Fruit fly (Drosophila melanogaster) whole organism, embryonic: Measurements from ENCODE around the gene CG13658.
A peak's percentile ranks its signal among the peaks of the same experiment; 100 is the strongest.

Source experiments
- Awh ChIP-seq: fragments of 200-800 bp; sonication (Bioruptor generic); IDR thresholded peaks from 2 replicates; pipeline ENCODE4, ENCODE4 v1.3.6; 2022; ENCODE audit warnings: missing biosample characterization, missing genetic modification characterization
- CG12104 ChIP-seq: fragments of 200-800 bp; sonication (Bioruptor generic); optimal IDR thresholded peaks from 3 replicates; lab custom pipeline; 2016; ENCODE audit warnings: missing biosample characterization, missing genetic modification characterization
- CG13894 ChIP-seq: fragments of 200-800 bp; sonication (Bioruptor generic); optimal IDR thresholded peaks from 3 replicates; lab custom pipeline; 2018; ENCODE audit warnings: missing biosample characterization, mild to moderate bottlenecking, missing genetic modification characterization, moderate library complexity
- CG15696 ChIP-seq: fragments of 200-800 bp; sonication (Bioruptor generic); optimal IDR thresholded peaks from 2 replicates; lab custom pipeline; 2019; ENCODE audit warnings: missing biosample characterization, mild to moderate bottlenecking, missing genetic modification characterization, moderate library complexity
- CG17385 ChIP-seq: fragments of 200-800 bp; sonication (Bioruptor generic); optimal IDR thresholded peaks from 3 replicates; lab custom pipeline; 2018; ENCODE audit warnings: missing biosample characterization, mild to moderate bottlenecking, missing genetic modification characterization
- CG17802 ChIP-seq: fragments of 200-800 bp; sonication (Bioruptor generic); optimal IDR thresholded peaks from 2 replicates; lab custom pipeline; 2018; ENCODE audit warnings: missing biosample characterization, mild to moderate bottlenecking, missing genetic modification characterization, moderate library complexity
- CG30431 ChIP-seq: fragments of 200-800 bp; sonication (Bioruptor generic); optimal IDR thresholded peaks from 2 replicates; lab custom pipeline; 2017; ENCODE audit warnings: missing biosample characterization, missing genetic modification characterization
- CG31441 ChIP-seq: fragments of 200-800 bp; sonication (Bioruptor generic); IDR thresholded peaks from 2 replicates; pipeline ENCODE4 v1.3.6; 2022; ENCODE audit warnings: missing biosample characterization, missing genetic modification characterization
- CG3281 ChIP-seq: fragments of 200-800 bp; sonication (Bioruptor generic); optimal IDR thresholded peaks from 3 replicates; lab custom pipeline; 2017; ENCODE audit warnings: missing biosample characterization, mild to moderate bottlenecking, missing genetic modification characterization
- CG3995 ChIP-seq: fragments of 200-800 bp; sonication (Bioruptor generic); optimal IDR thresholded peaks from 3 replicates; lab custom pipeline; 2016; ENCODE audit warnings: missing biosample characterization, missing genetic modification characterization
- CG7357 ChIP-seq: fragments of 200-800 bp; sonication (Bioruptor generic); IDR thresholded peaks from 3 replicates; pipeline ENCODE4 v1.3.6; 2022; ENCODE audit warnings: missing biosample characterization, missing genetic modification characterization
- CG7372 ChIP-seq: fragments of 200-800 bp; sonication (Bioruptor generic); IDR thresholded peaks from 2 replicates; pipeline ENCODE4 v1.3.6; 2022; ENCODE audit warnings: missing biosample characterization, missing genetic modification characterization
- CG7839 ChIP-seq: fragments of 200-800 bp; sonication (Bioruptor generic); optimal IDR thresholded peaks from 3 replicates; lab custom pipeline; 2018; ENCODE audit warnings: missing biosample characterization, mild to moderate bottlenecking, missing genetic modification characterization, moderate library complexity
- CG7928 ChIP-seq: fragments of 200-800 bp; sonication (Bioruptor generic); optimal IDR thresholded peaks from 2 replicates; lab custom pipeline; 2017; ENCODE audit warnings: missing biosample characterization, mild to moderate bottlenecking, missing genetic modification characterization
- D ChIP-seq, 2 experiments: fragments of 200-800 bp in 1 of 2; fragments of >200 bp in 1 of 2; sonication (Bioruptor generic) in 1 of 2; optimal IDR thresholded peaks; 2 replicates in 1 of 2; 3 replicates in 1 of 2; lab custom pipeline; 2017; ENCODE audit warnings: mild to moderate bottlenecking in 1 of 2, missing biosample characterization in 1 of 2, missing genetic modification characterization in 1 of 2, missing genetic modification reagents in 1 of 2
- Dbx ChIP-seq: fragments of 200-800 bp; sonication (Bioruptor generic); IDR thresholded peaks from 3 replicates; pipeline ENCODE4 v1.3.6; 2022; ENCODE audit warnings: missing biosample characterization, missing genetic modification characterization
- Deaf1 ChIP-seq: fragments of 200-800 bp; optimal IDR thresholded peaks from 3 replicates; lab custom pipeline; 2019; ENCODE audit warnings: missing biosample characterization, mild to moderate bottlenecking, missing genetic modification characterization, moderate library complexity
- Drgx ChIP-seq: fragments of 200-800 bp; sonication (Bioruptor generic); IDR thresholded peaks from 2 replicates; pipeline ENCODE4 v1.3.6; 2022; ENCODE audit warnings: missing biosample characterization, missing genetic modification characterization
- HHEX ChIP-seq: fragments of 200-800 bp; sonication (Bioruptor generic); optimal IDR thresholded peaks from 3 replicates; lab custom pipeline; 2017; ENCODE audit warnings: missing biosample characterization, mild to moderate bottlenecking, missing genetic modification characterization, missing genetic modification reagents
- HmgZ ChIP-seq: fragments of 200-800 bp; sonication (Bioruptor generic); optimal IDR thresholded peaks from 2 replicates; lab custom pipeline; 2018; ENCODE audit warnings: missing biosample characterization, mild to moderate bottlenecking, missing genetic modification characterization
- MTF-1 ChIP-seq: fragments of 200-800 bp; sonication (Bioruptor generic); optimal IDR thresholded peaks from 2 replicates; lab custom pipeline; 2018; ENCODE audit warnings: missing biosample characterization, mild to moderate bottlenecking, missing genetic modification characterization, borderline replicate concordance
- Sox102F ChIP-seq: fragments of 200-800 bp; sonication (Bioruptor generic); optimal IDR thresholded peaks from 2 replicates; lab custom pipeline; 2018; ENCODE audit warnings: missing biosample characterization, mild to moderate bottlenecking, missing genetic modification characterization, moderate library complexity
- Sry-β ChIP-seq: fragments of 200-800 bp; sonication (Bioruptor generic); optimal IDR thresholded peaks from 2 replicates; lab custom pipeline; 2018; ENCODE audit warnings: missing biosample characterization, mild to moderate bottlenecking, missing genetic modification characterization, moderate library complexity
- Ssrp ChIP-seq: fragments of 200-800 bp; sonication (Bioruptor generic); optimal IDR thresholded peaks from 2 replicates; lab custom pipeline; 2018; ENCODE audit warnings: missing biosample characterization, mild to moderate bottlenecking, missing genetic modification characterization, moderate library complexity
- Taf1 ChIP-seq: fragments of 200-800 bp; sonication (Bioruptor generic); IDR thresholded peaks from 2 replicates; pipeline ENCODE4 v1.3.6; 2022; ENCODE audit warnings: missing biosample characterization, missing genetic modification characterization
- Xbp1 ChIP-seq: fragments of 200-800 bp; sonication (Bioruptor generic); optimal IDR thresholded peaks from 3 replicates; lab custom pipeline; 2016; ENCODE audit warnings: missing biosample characterization, mild to moderate bottlenecking, missing genetic modification characterization
- abd-A ChIP-seq: fragments of 200-800 bp; sonication (Bioruptor generic); optimal IDR thresholded peaks from 3 replicates; lab custom pipeline; 2019; ENCODE audit warnings: missing biosample characterization, mild to moderate bottlenecking, missing genetic modification characterization, moderate library complexity
- ara ChIP-seq: fragments of 200-800 bp; sonication (Bioruptor generic); IDR thresholded peaks from 2 replicates; pipeline ENCODE4 v1.3.6; 2022; ENCODE audit warnings: missing biosample characterization, missing genetic modification characterization
- bsh ChIP-seq, 2 experiments: fragments of 200-800 bp; sonication (Bioruptor generic); optimal IDR thresholded peaks; 2 replicates each; lab custom pipeline; 2017 to 2018; ENCODE audit warnings: mild to moderate bottlenecking in 2 of 2, missing biosample characterization in 2 of 2, missing genetic modification characterization in 2 of 2, moderate library complexity in 1 of 2
- btn ChIP-seq: fragments of 200-800 bp; sonication (Bioruptor generic); optimal IDR thresholded peaks from 2 replicates; lab custom pipeline; 2016; ENCODE audit warnings: missing biosample characterization, missing genetic modification characterization
- croc ChIP-seq: fragments of 200-800 bp; sonication (Bioruptor generic); conservative IDR thresholded peaks from 3 replicates; pipeline ENCODE4 v1.3.6; 2022; ENCODE audit warnings: missing biosample characterization, missing genetic modification characterization
- danr ChIP-seq: fragments of 200-800 bp; sonication (Bioruptor generic); IDR thresholded peaks from 2 replicates; pipeline ENCODE4 v1.3.6; 2022; ENCODE audit warnings: missing biosample characterization, missing genetic modification characterization
- dati ChIP-seq: fragments of 200-800 bp; sonication (Bioruptor generic); IDR thresholded peaks from 2 replicates; pipeline ENCODE4 v1.3.6; 2022; ENCODE audit warnings: missing biosample characterization, missing genetic modification characterization
- esg ChIP-seq: fragments of 200-800 bp; sonication (Bioruptor generic); conservative IDR thresholded peaks from 2 replicates; pipeline ENCODE4 v1.3.6; 2022; ENCODE audit warnings: missing biosample characterization, missing genetic modification characterization
- eyg ChIP-seq: fragments of 200-800 bp; sonication (Bioruptor generic); optimal IDR thresholded peaks from 3 replicates; lab custom pipeline; 2016; ENCODE audit warnings: missing biosample characterization, missing genetic modification characterization
- hkb ChIP-seq, 2 experiments: fragments of 200-800 bp in 1 of 2; fragments of >200 bp in 1 of 2; sonication (Bioruptor generic) in 1 of 2; IDR thresholded peaks in 1 of 2; optimal IDR thresholded peaks in 1 of 2; 2 replicates each; pipeline versions ENCODE4 v1.3.6 to Lab custom; 2017 to 2022; ENCODE audit warnings: missing biosample characterization in 1 of 2, missing genetic modification characterization in 1 of 2
- jumu ChIP-seq: fragments of 200-800 bp; sonication (Bioruptor generic); optimal IDR thresholded peaks from 3 replicates; lab custom pipeline; 2016; ENCODE audit warnings: missing biosample characterization, missing genetic modification characterization
- lilli ChIP-seq: fragments of 200-800 bp; sonication (Bioruptor generic); optimal IDR thresholded peaks from 3 replicates; lab custom pipeline; 2016; ENCODE audit warnings: missing biosample characterization, missing genetic modification characterization
- lov ChIP-seq, 2 experiments: fragments of 200-800 bp in 1 of 2; fragments of >200 bp in 1 of 2; sonication (Bioruptor generic) in 1 of 2; IDR thresholded peaks in 1 of 2; optimal IDR thresholded peaks in 1 of 2; 2 replicates in 1 of 2; 3 replicates in 1 of 2; pipeline versions ENCODE4 v1.3.6 to Lab custom; 2017 to 2022; ENCODE audit warnings: missing biosample characterization in 1 of 2, missing genetic modification characterization in 1 of 2
- odd ChIP-seq: fragments of 200-800 bp; sonication (Bioruptor generic); optimal IDR thresholded peaks from 2 replicates; lab custom pipeline; 2017; ENCODE audit warnings: missing biosample characterization, mild to moderate bottlenecking, missing genetic modification characterization
- pan ChIP-seq, 4 experiments: fragments of >200 bp in 3 of 4; fragments of 200-800 bp in 1 of 4; sonication (Bioruptor generic) in 1 of 4; optimal IDR thresholded peaks in 3 of 4; IDR thresholded peaks in 1 of 4; 2 replicates each; pipeline versions ENCODE4 v1.3.6 to Lab custom; 2017 to 2022; ENCODE audit warnings: missing biosample characterization in 2 of 4, missing genetic modification characterization in 2 of 4, mixed read lengths in 1 of 4
- pum ChIP-seq: fragments of 200-800 bp; sonication (Bioruptor generic); optimal IDR thresholded peaks from 2 replicates; lab custom pipeline; 2016; ENCODE audit warnings: missing biosample characterization, missing genetic modification characterization
- sna ChIP-seq: fragments of 200-800 bp; sonication (Bioruptor generic); IDR thresholded peaks from 2 replicates; pipeline ENCODE4 v1.3.6; 2022; ENCODE audit warnings: missing biosample characterization, missing genetic modification characterization; ENCODE audit not compliant: partially characterized antibody
- sob ChIP-seq: fragments of 200-800 bp; sonication (Bioruptor generic); IDR thresholded peaks from 2 replicates; pipeline ENCODE4 v1.3.6; 2022; ENCODE audit warnings: missing biosample characterization, missing genetic modification characterization
- tna ChIP-seq: fragments of 200-800 bp; sonication (Bioruptor generic); IDR thresholded peaks from 2 replicates; pipeline ENCODE4 v1.3.6; 2022; ENCODE audit warnings: missing biosample characterization, missing genetic modification characterization; ENCODE audit not compliant: partially characterized antibody
- tx ChIP-seq: fragments of 200-800 bp; sonication (Bioruptor generic); optimal IDR thresholded peaks from 2 replicates; lab custom pipeline; 2016; ENCODE audit warnings: missing biosample characterization, missing genetic modification characterization
- vfl ChIP-seq: fragments of 200-800 bp; sonication (Bioruptor generic); optimal IDR thresholded peaks from 2 replicates; lab custom pipeline; 2016; ENCODE audit warnings: missing biosample characterization, missing genetic modification characterization

CG13658 gene

dm6 chr3R:25258628-25259240 lies 28.5 kb upstream of the CG13658 start, which contains the start of gene CG11857 (continued):
- TF ChIP-seq pum (GFP tag; lab: Kevin White, UChicago) = peak; percentile 99
- peak; percentile 99 for TF ChIP-seq lilli (GFP tag; lab: Kevin White, UChicago)
- peak; percentile 99 for TF ChIP-seq HmgZ (tag; lab: Kevin White, UChicago)
- peak; percentile 99 for TF ChIP-seq Dbx (GFP tag; lab: Robert Waterston, UW)
- peak; percentile 91 for TF ChIP-seq MTF-1 (GFP tag; lab: Kevin White, UChicago)
- TF ChIP-seq jumu (GFP tag; lab: Kevin White, UChicago) = peak; percentile 97
- TF ChIP-seq CG12104 (GFP tag; lab: Kevin White, UChicago) = peak; percentile 97
- TF ChIP-seq CG30431 (GFP tag; lab: Kevin White, UChicago) = peak; percentile 97
- TF ChIP-seq sob (GFP tag; lab: Robert Waterston, UW) = peak; percentile 100
- peak; percentile 95 for TF ChIP-seq CG7357 (GFP tag; lab: Robert Waterston, UW)
- TF ChIP-seq abd-A = no peak
- TF ChIP-seq Xbp1 (GFP tag; lab: Kevin White, UChicago) = peak; percentile 100
- TF ChIP-seq ara (GFP tag; lab: Robert Waterston, UW) = peak; percentile 98
- TF ChIP-seq Awh (GFP tag; lab: Robert Waterston, UW) = peak; percentile 97
- peak; percentile 78 for TF ChIP-seq Sry-β (GFP tag; lab: Kevin White, UChicago)
- TF ChIP-seq Deaf1 = peak; percentile 79
- TF ChIP-seq CG3281 = peak; percentile 96
- TF ChIP-seq HHEX (GFP tag; lab: Kevin White, UChicago) = peak; percentile 96
- TF ChIP-seq hkb (optimal IDR thresholded peaks at IDR 0.05; lab: Kevin White, UChicago) = no peak
- peak; percentile 98 for TF ChIP-seq hkb (GFP tag; IDR thresholded peaks at IDR 0.05; lab: Robert Waterston, UW)
- TF ChIP-seq croc (GFP tag; lab: Robert Waterston, UW) = peak; percentile 98
- peak; percentile 95 for TF ChIP-seq dati (GFP tag; lab: Robert Waterston, UW)
- TF ChIP-seq Ssrp (tag; lab: Kevin White, UChicago) = peak; percentile 99
- TF ChIP-seq vfl (GFP tag; lab: Kevin White, UChicago) = peak; percentile 99
- TF ChIP-seq eyg (GFP tag; lab: Kevin White, UChicago) = peak; percentile 94
- peak; percentile 98 for TF ChIP-seq danr (GFP tag; lab: Robert Waterston, UW)
- peak; percentile 100 for TF ChIP-seq sna (GFP tag; lab: Robert Waterston, UW)
- TF ChIP-seq pan (optimal IDR thresholded peaks at IDR 0.05; lab: Kevin White, UChicago) = no peak
- TF ChIP-seq pan (GFP tag; optimal IDR thresholded peaks at IDR 0.05 in 1 of 2, IDR thresholded peaks at IDR 0.05 in 1 of 2) = peak in 1 of 2 experiments; percentile 99
- peak; percentile 97 for TF ChIP-seq Taf1 (GFP tag; lab: Robert Waterston, UW)
- peak; percentile 98 for TF ChIP-seq CG7839 (tag; lab: Kevin White, UChicago)
- TF ChIP-seq CG7372 (GFP tag; lab: Robert Waterston, UW) = peak; percentile 99
- peak; percentile 86 for TF ChIP-seq btn (GFP tag; lab: Kevin White, UChicago)
- peak; percentile 96 for TF ChIP-seq tx
- peak; percentile 96 for TF ChIP-seq CG31441
- TF ChIP-seq tna (GFP tag; lab: Robert Waterston, UW) = peak; percentile 99
- TF ChIP-seq CG13894 = peak; percentile 97
- TF ChIP-seq lov (optimal IDR thresholded peaks at IDR 0.05; lab: Kevin White, UChicago) = no peak
- TF ChIP-seq lov (GFP tag; IDR thresholded peaks at IDR 0.05; lab: Robert Waterston, UW) = peak; percentile 98
- TF ChIP-seq Drgx = peak; percentile 96
- peak; percentile 99 for TF ChIP-seq esg (GFP tag; lab: Robert Waterston, UW)
- TF ChIP-seq Sox102F (GFP tag; lab: Kevin White, UChicago) = peak; percentile 98
- peak; percentile 94 for TF ChIP-seq CG17385 (GFP tag; lab: Kevin White, UChicago)
- peak; percentile 89 for TF ChIP-seq odd
- TF ChIP-seq D (optimal IDR thresholded peaks at IDR 0.05; lab: Kevin White, UChicago) = no peak
- TF ChIP-seq D (GFP tag; optimal IDR thresholded peaks at IDR 0.05; lab: Kevin White, UChicago) = peak; percentile 96
- TF ChIP-seq CG17802 = peak; percentile 88
- peak; percentile 82 for TF ChIP-seq CG3995 (GFP tag; lab: Kevin White, UChicago)
- peak; percentile 98 for TF ChIP-seq CG15696 (tag; lab: Kevin White, UChicago)
- peak; percentile 69 to 98 for TF ChIP-seq bsh (GFP tag; optimal IDR thresholded peaks at IDR 0.05; lab: Kevin White, UChicago)
- peak; percentile 98 for TF ChIP-seq CG7928 (GFP tag; lab: Kevin White, UChicago)
